Worm (Caenorhabditis elegans): ENCODE results near the gene gmn-1.

ce11 chrIII:12227935-12228334 is 2.8 kb upstream of the gmn-1 start:
- TF ChIP-seq scrt-1 (GFP tag; IDR thresholded peaks at IDR 0.05) (no peak), aly-1 (tag; optimal IDR thresholded peaks at IDR 0.05) (no peak), ama-1 (optimal IDR thresholded peaks at IDR 0.05) (no peak), ceh-13 (GFP tag; optimal IDR thresholded peaks at IDR 0.05) (no peak), sea-1 (GFP tag; conservative IDR thresholded peaks at IDR 0.05) (no peak), ets-7 (tag; optimal IDR thresholded peaks at IDR 0.05) (no peak), F13C5.2 (tag; optimal IDR thresholded peaks at IDR 0.05) (no peak), tbx-37 (GFP tag; conservative IDR thresholded peaks at IDR 0.05) (no peak), tbx-11 (GFP tag; IDR thresholded peaks at IDR 0.05) (no peak)

All from whole organism, early embryonic.